Fruit fly (Drosophila melanogaster): ENCODE data around the gene Abcd3.

Abcd3 gene

dm6 chrX:19744003-19744488 lies 6.5 kb upstream of the Abcd3 start, which contains the start of the genes CG18809, COX6B, CG33932 and Rpp20 (continued):
- TF ChIP-seq Ada2b (GFP tag; IDR thresholded peaks at IDR 0.05), result no peak
- no peak for TF ChIP-seq Hr39 (optimal IDR thresholded peaks at IDR 0.05)
- TF ChIP-seq CG16863 (GFP tag; optimal IDR thresholded peaks at IDR 0.05), result peak; percentile 32
- no peak for TF ChIP-seq dmrt99B (tag; optimal IDR thresholded peaks at IDR 0.05)
- TF ChIP-seq gsb-n (tag; optimal IDR thresholded peaks at IDR 0.05), result no peak
- peak; percentile 21 for TF ChIP-seq Hr3 (GFP tag; optimal IDR thresholded peaks at IDR 0.05)
- TF ChIP-seq D19B (GFP tag; optimal IDR thresholded peaks at IDR 0.05), result no peak
- peak; percentile 2 for TF ChIP-seq CG12236 (GFP tag; optimal IDR thresholded peaks at IDR 0.05)
- TF ChIP-seq trh (GFP tag; optimal IDR thresholded peaks at IDR 0.05), result no peak
- TF ChIP-seq dati (GFP tag; IDR thresholded peaks at IDR 0.05), result no peak
- peak; percentile 72 for TF ChIP-seq CG17829 (tag; optimal IDR thresholded peaks at IDR 0.05)
- no peak for TF ChIP-seq pita (GFP tag; optimal IDR thresholded peaks at IDR 0.05)
- TF ChIP-seq Gug (GFP tag; IDR thresholded peaks at IDR 0.05), result peak; percentile 65; the same call in 3 of the 4 replicates
- peak; percentile 84 for TF ChIP-seq CG2129 (GFP tag; IDR thresholded peaks at IDR 0.05; ENCODE audit: partially characterized antibody)
- TF ChIP-seq insv (GFP tag; optimal IDR thresholded peaks at IDR 0.05), result peak in 1 of 2 experiments; percentile 26
- TF ChIP-seq TFAM (GFP tag; optimal IDR thresholded peaks at IDR 0.05), result no peak
- TF ChIP-seq CG18599 (GFP tag; optimal IDR thresholded peaks at IDR 0.05), result peak; percentile 74
- TF ChIP-seq CG7745 (tag; optimal IDR thresholded peaks at IDR 0.05), result no peak
- peak; percentile 73 for TF ChIP-seq trem (tag; optimal IDR thresholded peaks at IDR 0.05)
- TF ChIP-seq CG17568 (GFP tag; optimal IDR thresholded peaks at IDR 0.05), result no peak
- TF ChIP-seq CG14860 (GFP tag; IDR thresholded peaks at IDR 0.05; ENCODE audit: partially characterized antibody), result peak; percentile 86
- peak; percentile 60 for TF ChIP-seq CG3281 (GFP tag; optimal IDR thresholded peaks at IDR 0.05)
- TF ChIP-seq vvl (GFP tag; IDR thresholded peaks at IDR 0.05), result peak; percentile 77
- no peak for TF ChIP-seq klu (GFP tag; IDR thresholded peaks at IDR 0.05)
- peak in 1 of 2 experiments; percentile 51 for TF ChIP-seq crp (GFP tag; optimal IDR thresholded peaks at IDR 0.05)
- TF ChIP-seq tio (GFP tag; optimal IDR thresholded peaks at IDR 0.05), result no peak
- peak; percentile 45 for TF ChIP-seq PHDP (tag; optimal IDR thresholded peaks at IDR 0.05)
- TF ChIP-seq CG9437 (GFP tag; optimal IDR thresholded peaks at IDR 0.05), result no peak
- no peak for TF ChIP-seq en (GFP tag; optimal IDR thresholded peaks at IDR 0.05)
- TF ChIP-seq CG17186 (GFP tag; optimal IDR thresholded peaks at IDR 0.05), result peak; percentile 70
- peak; percentile 99 for TF ChIP-seq BEAF-32 (GFP tag; optimal IDR thresholded peaks at IDR 0.05)
- peak in 1 of 2 experiments; percentile 23 for TF ChIP-seq bsh (GFP tag; optimal IDR thresholded peaks at IDR 0.05)
- peak; percentile 75; the same call in 1 of the 3 replicates for TF ChIP-seq CG11456 (GFP tag; IDR thresholded peaks at IDR 0.05)
- peak; percentile 67 to 78 for TF ChIP-seq dpn (GFP tag; optimal IDR thresholded peaks at IDR 0.05)
- no peak for TF ChIP-seq Poxn (GFP tag; IDR thresholded peaks at IDR 0.05)
- TF ChIP-seq CG2199 (GFP tag; IDR thresholded peaks at IDR 0.05), result 0 out of 3 replicates have a peak, but pooled peaks have one; percentile 24
- no peak for TF ChIP-seq sc (optimal IDR thresholded peaks at IDR 0.05)
- TF ChIP-seq sc (GFP tag; optimal IDR thresholded peaks at IDR 0.05), result no peak
- TF ChIP-seq gt (GFP tag; IDR thresholded peaks at IDR 0.05), result no peak
- peak; percentile 78 for TF ChIP-seq jumu (GFP tag; optimal IDR thresholded peaks at IDR 0.05)
- TF ChIP-seq ash1 (GFP tag; optimal IDR thresholded peaks at IDR 0.05), result no peak
- no peak for TF ChIP-seq D19A (tag; optimal IDR thresholded peaks at IDR 0.05)
- TF ChIP-seq CG6854 (GFP tag; optimal IDR thresholded peaks at IDR 0.05), result no peak
- peak; percentile 47 for TF ChIP-seq CG7372 (GFP tag; IDR thresholded peaks at IDR 0.05)
- no peak for TF ChIP-seq pan (optimal IDR thresholded peaks at IDR 0.05)
- TF ChIP-seq pan (GFP tag; optimal IDR thresholded peaks at IDR 0.05 in 1 of 2, IDR thresholded peaks at IDR 0.05 in 1 of 2), result peak in 1 of 2 experiments; percentile 59
- TF ChIP-seq CG6765 (GFP tag; optimal IDR thresholded peaks at IDR 0.05), result peak; percentile 51
- TF ChIP-seq Dbx (GFP tag; IDR thresholded peaks at IDR 0.05), result peak; percentile 90
- no peak for TF ChIP-seq bowl (GFP tag; IDR thresholded peaks at IDR 0.05)
- TF ChIP-seq Sin3A (optimal IDR thresholded peaks at IDR 0.05), result peak; percentile 63
- TF ChIP-seq Mes4 (GFP tag; optimal IDR thresholded peaks at IDR 0.05), result peak; percentile 34
- TF ChIP-seq ranshi (GFP tag; IDR thresholded peaks at IDR 0.05), result peak; percentile 61
